Fruit fly (Drosophila melanogaster) whole organism, embryonic: ENCODE data around the gene Ir25a.

ENCODE experiments used
- CG10565 ChIP-seq: fragments of 200-800 bp; sonication (Bioruptor generic); optimal IDR thresholded peaks from 3 replicates; lab custom pipeline; 2016; ENCODE audit warnings: missing biosample characterization, mild to moderate bottlenecking, missing genetic modification characterization
- CG1233 ChIP-seq: fragments of 200-800 bp; sonication (Bioruptor generic); optimal IDR thresholded peaks from 4 replicates; lab custom pipeline; 2018; ENCODE audit warnings: missing biosample characterization, mild to moderate bottlenecking, missing genetic modification characterization
- CG12744 ChIP-seq: fragments of 200-800 bp; sonication (Bioruptor generic); optimal IDR thresholded peaks from 2 replicates; lab custom pipeline; 2016; ENCODE audit warnings: missing biosample characterization, missing genetic modification characterization
- CG16779 ChIP-seq: fragments of 200-800 bp; sonication (Bioruptor generic); IDR thresholded peaks from 2 replicates; pipeline ENCODE4 v1.3.6; 2022; ENCODE audit warnings: missing biosample characterization, missing genetic modification characterization
- CG2116 ChIP-seq: fragments of 200-800 bp; sonication (Bioruptor generic); optimal IDR thresholded peaks from 3 replicates; lab custom pipeline; 2018; ENCODE audit warnings: missing biosample characterization, mild to moderate bottlenecking, missing genetic modification characterization
- CG2712 ChIP-seq: fragments of 200-800 bp; optimal IDR thresholded peaks from 3 replicates; lab custom pipeline; 2019; ENCODE audit warnings: missing biosample characterization, mild to moderate bottlenecking, missing genetic modification characterization, moderate library complexity
- CG31441 ChIP-seq: fragments of 200-800 bp; sonication (Bioruptor generic); IDR thresholded peaks from 2 replicates; pipeline ENCODE4 v1.3.6; 2022; ENCODE audit warnings: missing biosample characterization, missing genetic modification characterization
- CG32772 ChIP-seq: fragments of 200-800 bp; sonication (Bioruptor generic); IDR thresholded peaks from 2 replicates; pipeline ENCODE4 v1.3.6; 2022; ENCODE audit warnings: missing biosample characterization, missing genetic modification characterization
- CG33557 ChIP-seq: fragments of 200-800 bp; sonication (Bioruptor generic); optimal IDR thresholded peaks from 2 replicates; lab custom pipeline; 2019; ENCODE audit warnings: missing biosample characterization, mild to moderate bottlenecking, missing genetic modification characterization, moderate library complexity
- CG5953 ChIP-seq: fragments of 200-800 bp; sonication (Bioruptor generic); IDR thresholded peaks from 2 replicates; pipeline ENCODE4 v1.3.6; 2022; ENCODE audit warnings: missing biosample characterization, missing genetic modification characterization
- CG6791 ChIP-seq: fragments of 200-800 bp; sonication (Bioruptor generic); IDR thresholded peaks from 3 replicates; pipeline ENCODE4 v1.3.6; 2022; ENCODE audit warnings: missing biosample characterization, missing genetic modification characterization; ENCODE audit not compliant: partially characterized antibody
- CG6813 ChIP-seq: fragments of 200-800 bp; sonication (Bioruptor generic); optimal IDR thresholded peaks from 2 replicates; lab custom pipeline; 2017; ENCODE audit warnings: missing biosample characterization, missing genetic modification characterization, mild to moderate bottlenecking, moderate library complexity, missing genetic modification reagents
- CG6854 ChIP-seq: fragments of 200-800 bp; sonication (Bioruptor generic); optimal IDR thresholded peaks from 3 replicates; lab custom pipeline; 2017; ENCODE audit warnings: missing biosample characterization, mild to moderate bottlenecking, missing genetic modification characterization
- D ChIP-seq, 2 experiments: fragments of 200-800 bp in 1 of 2; fragments of >200 bp in 1 of 2; sonication (Bioruptor generic) in 1 of 2; optimal IDR thresholded peaks; 2 replicates in 1 of 2; 3 replicates in 1 of 2; lab custom pipeline; 2017; ENCODE audit warnings: mild to moderate bottlenecking in 1 of 2, missing biosample characterization in 1 of 2, missing genetic modification characterization in 1 of 2, missing genetic modification reagents in 1 of 2
- Dll ChIP-seq: fragments of 200-800 bp; sonication (Bioruptor generic); IDR thresholded peaks from 4 replicates; pipeline ENCODE4 v1.3.6; 2022; ENCODE audit warnings: missing biosample characterization, missing genetic modification characterization; ENCODE audit not compliant: partially characterized antibody
- GATAe ChIP-seq: fragments of 200-800 bp; sonication (Bioruptor generic); conservative IDR thresholded peaks from 2 replicates; pipeline ENCODE4 v1.3.6; 2022; ENCODE audit warnings: missing biosample characterization, missing genetic modification characterization
- Myb ChIP-seq: fragments of 200-800 bp; sonication (Bioruptor generic); optimal IDR thresholded peaks from 2 replicates; lab custom pipeline; 2016; ENCODE audit warnings: missing biosample characterization, missing genetic modification characterization
- Pdp1 ChIP-seq, 2 experiments: fragments of 200-800 bp; sonication (Bioruptor generic); optimal IDR thresholded peaks; 3 replicates each; lab custom pipeline; 2016; ENCODE audit warnings: missing biosample characterization in 2 of 2, missing genetic modification characterization in 2 of 2, mild to moderate bottlenecking in 1 of 2, moderate library complexity in 1 of 2
- ap ChIP-seq: fragments of 200-800 bp; sonication (Bioruptor generic); IDR thresholded peaks from 2 replicates; pipeline ENCODE4 v1.3.6; 2022; ENCODE audit warnings: missing biosample characterization, missing genetic modification characterization
- bab2 ChIP-seq: fragments of 200-800 bp; sonication (Bioruptor generic); optimal IDR thresholded peaks from 2 replicates; lab custom pipeline; 2016; ENCODE audit warnings: missing biosample characterization, missing genetic modification characterization
- bowl ChIP-seq: fragments of 200-800 bp; sonication (Bioruptor generic); IDR thresholded peaks from 2 replicates; pipeline ENCODE4 v1.3.6; 2022; ENCODE audit warnings: missing biosample characterization, missing genetic modification characterization
- cas ChIP-seq: fragments of 200-800 bp; sonication (Bioruptor generic); IDR thresholded peaks from 2 replicates; pipeline ENCODE4 v1.3.6; 2022; ENCODE audit warnings: missing biosample characterization, missing genetic modification characterization
- caup ChIP-seq: fragments of 200-800 bp; sonication (Bioruptor generic); optimal IDR thresholded peaks from 3 replicates; lab custom pipeline; 2017; ENCODE audit warnings: missing biosample characterization, mild to moderate bottlenecking, missing genetic modification characterization, moderate library complexity; ENCODE audit not compliant: severe bottlenecking
- chm ChIP-seq: fragments of 200-800 bp; sonication (Bioruptor generic); IDR thresholded peaks from 2 replicates; pipeline ENCODE4 v1.3.6; 2022; ENCODE audit warnings: missing biosample characterization, missing genetic modification characterization
- dan ChIP-seq: fragments of 200-800 bp; sonication (Bioruptor generic); IDR thresholded peaks from 2 replicates; pipeline ENCODE4 v1.3.6; 2022; ENCODE audit warnings: missing biosample characterization, missing genetic modification characterization
- dpn ChIP-seq, 2 experiments: fragments of 200-800 bp; sonication (Bioruptor generic); optimal IDR thresholded peaks; 3 replicates each; lab custom pipeline; 2016; ENCODE audit warnings: missing biosample characterization in 2 of 2, missing genetic modification characterization in 2 of 2
- fd64A ChIP-seq: fragments of 200-800 bp; sonication (Bioruptor generic); optimal IDR thresholded peaks from 3 replicates; lab custom pipeline; 2018; ENCODE audit warnings: missing biosample characterization, mild to moderate bottlenecking, missing genetic modification characterization
- ftz-f1 ChIP-seq: fragments of 200-800 bp; sonication (Bioruptor generic); optimal IDR thresholded peaks from 2 replicates; lab custom pipeline; 2016; ENCODE audit warnings: missing biosample characterization, missing genetic modification characterization
- gce ChIP-seq: fragments of 200-800 bp; sonication (Bioruptor generic); IDR thresholded peaks from 3 replicates; pipeline ENCODE4 v1.3.6; 2022; ENCODE audit warnings: missing biosample characterization, missing genetic modification characterization
- grn ChIP-seq: fragments of 200-800 bp; sonication (Bioruptor generic); optimal IDR thresholded peaks from 3 replicates; lab custom pipeline; 2017; ENCODE audit warnings: missing biosample characterization, missing genetic modification characterization
- gsb ChIP-seq: fragments of 200-800 bp; sonication (Bioruptor generic); IDR thresholded peaks from 2 replicates; pipeline ENCODE4 v1.3.6; 2022; ENCODE audit warnings: missing biosample characterization, missing genetic modification characterization
- h ChIP-seq: fragments of >200 bp; optimal IDR thresholded peaks from 2 replicates; lab custom pipeline; 2017
- hb ChIP-seq: fragments of 200-800 bp; sonication (Bioruptor generic); IDR thresholded peaks from 3 replicates; pipeline ENCODE4 v1.3.6; 2022; ENCODE audit warnings: missing biosample characterization, missing genetic modification characterization; ENCODE audit not compliant: partially characterized antibody
- hth ChIP-seq: fragments of >200 bp; optimal IDR thresholded peaks from 2 replicates; lab custom pipeline; 2017; ENCODE audit warnings: inconsistent platforms
- kah ChIP-seq: fragments of 200-800 bp; sonication (Bioruptor generic); optimal IDR thresholded peaks from 2 replicates; lab custom pipeline; 2018; ENCODE audit warnings: missing biosample characterization, mild to moderate bottlenecking, missing genetic modification characterization
- lab ChIP-seq: fragments of 200-800 bp; sonication (Bioruptor generic); optimal IDR thresholded peaks from 3 replicates; lab custom pipeline; 2017; ENCODE audit warnings: missing biosample characterization, missing genetic modification characterization, mild to moderate bottlenecking, moderate library complexity, missing genetic modification reagents
- lbe ChIP-seq: fragments of 200-800 bp; sonication (Bioruptor generic); optimal IDR thresholded peaks from 2 replicates; lab custom pipeline; 2016; ENCODE audit warnings: missing biosample characterization, mild to moderate bottlenecking, missing genetic modification characterization
- mld ChIP-seq: fragments of 200-800 bp; sonication (Bioruptor generic); IDR thresholded peaks from 3 replicates; pipeline ENCODE4 v1.3.6; 2022; ENCODE audit warnings: missing biosample characterization, missing genetic modification characterization; ENCODE audit not compliant: partially characterized antibody
- nerfin-1 ChIP-seq: fragments of 200-800 bp; sonication (Bioruptor generic); optimal IDR thresholded peaks from 3 replicates; lab custom pipeline; 2019; ENCODE audit warnings: missing biosample characterization, mild to moderate bottlenecking, missing genetic modification characterization, moderate library complexity
- pfk ChIP-seq: fragments of 200-800 bp; sonication (Bioruptor generic); optimal IDR thresholded peaks from 2 replicates; lab custom pipeline; 2018; ENCODE audit warnings: missing biosample characterization, mild to moderate bottlenecking, missing genetic modification characterization, moderate library complexity
- prd ChIP-seq, 3 experiments: fragments of >200 bp in 2 of 3; fragments of 200-800 bp in 1 of 3; sonication (Bioruptor generic) in 1 of 3; optimal IDR thresholded peaks in 2 of 3; IDR thresholded peaks in 1 of 3; 2 replicates in 2 of 3; 3 replicates in 1 of 3; pipeline versions ENCODE4 v1.3.6 to Lab custom; 2017 to 2022; ENCODE audit warnings: missing biosample characterization in 1 of 3, missing genetic modification characterization in 1 of 3
- sd ChIP-seq: fragments of 200-800 bp; sonication (Bioruptor generic); optimal IDR thresholded peaks from 3 replicates; lab custom pipeline; 2018; ENCODE audit warnings: missing biosample characterization, mild to moderate bottlenecking, missing genetic modification characterization, moderate library complexity
- sens ChIP-seq: fragments of 200-800 bp; sonication (Bioruptor generic); peaks from one replicate; lab custom pipeline; 2016; ENCODE audit warnings: missing biosample characterization, missing genetic modification characterization
- stc ChIP-seq: fragments of 200-800 bp; sonication (Bioruptor generic); IDR thresholded peaks from 2 replicates; pipeline ENCODE4 v1.3.6; 2022; ENCODE audit warnings: missing biosample characterization, missing genetic modification characterization
- tio ChIP-seq: fragments of 200-800 bp; sonication (Bioruptor generic); optimal IDR thresholded peaks from 2 replicates; lab custom pipeline; 2017; ENCODE audit warnings: missing biosample characterization, missing genetic modification characterization, inconsistent platforms
- trem ChIP-seq: fragments of 200-800 bp; optimal IDR thresholded peaks from 3 replicates; lab custom pipeline; 2019; ENCODE audit warnings: missing biosample characterization, mild to moderate bottlenecking, missing genetic modification characterization, moderate library complexity
- tx ChIP-seq: fragments of 200-800 bp; sonication (Bioruptor generic); optimal IDR thresholded peaks from 2 replicates; lab custom pipeline; 2016; ENCODE audit warnings: missing biosample characterization, missing genetic modification characterization
- wek ChIP-seq: fragments of 200-800 bp; sonication (Bioruptor generic); optimal IDR thresholded peaks from 3 replicates; lab custom pipeline; 2018; ENCODE audit warnings: missing biosample characterization, mild to moderate bottlenecking, missing genetic modification characterization, moderate library complexity

The Ir25a gene

dm6 chr2L:4838494-4839320, 3.6 kb upstream of the Ir25a start (continued):
- TF ChIP-seq sd (no peak), grn (GFP tag; lab: Kevin White, UChicago) (no peak), GATAe (GFP tag; lab: Robert Waterston, UW) (no peak), cas (GFP tag; lab: Robert Waterston, UW) (no peak), CG10565 (no peak), Myb (no peak), CG2116 (GFP tag; lab: Kevin White, UChicago) (no peak), sens (GFP tag; lab: Kevin White, UChicago) (peak; percentile 94), bowl (GFP tag; lab: Robert Waterston, UW) (peak; percentile 5; the same call in 1 of the 2 replicates), pfk (peak; percentile 47), kah (GFP tag; lab: Kevin White, UChicago) (peak; percentile 36), CG16779 (GFP tag; lab: Robert Waterston, UW) (no peak), dpn (GFP tag; optimal IDR thresholded peaks at IDR 0.05; lab: Kevin White, UChicago) (no peak), ap (GFP tag; lab: Robert Waterston, UW) (peak; percentile 35; the same call in 1 of the 2 replicates), CG6791 (GFP tag; lab: Robert Waterston, UW) (no peak), CG31441 (GFP tag; lab: Robert Waterston, UW) (no peak; the same call in 1 of the 2 replicates), stc (GFP tag; lab: Robert Waterston, UW) (peak; percentile 31; the same call in 1 of the 2 replicates), lab (GFP tag; lab: Kevin White, UChicago) (peak; percentile 79), h (no peak), hth (lab: Kevin White, UChicago) (no peak), hb (no peak), CG6854 (no peak), CG12744 (GFP tag; lab: Kevin White, UChicago) (no peak), bab2 (GFP tag; lab: Kevin White, UChicago) (peak; percentile 43), D (optimal IDR thresholded peaks at IDR 0.05; lab: Kevin White, UChicago) (no peak), D (GFP tag; optimal IDR thresholded peaks at IDR 0.05; lab: Kevin White, UChicago) (peak; percentile 49), fd64A (peak; percentile 92), CG6813 (GFP tag; lab: Kevin White, UChicago) (peak; percentile 71), CG32772 (GFP tag; lab: Robert Waterston, UW) (peak; percentile 34; the same call in 1 of the 2 replicates), gce (GFP tag; lab: Robert Waterston, UW) (no peak), trem (tag; lab: Kevin White, UChicago) (no peak), CG2712 (tag; lab: Kevin White, UChicago) (no peak), nerfin-1 (tag; lab: Kevin White, UChicago) (peak; percentile 60), Pdp1 (GFP tag; optimal IDR thresholded peaks at IDR 0.05; lab: Kevin White, UChicago) (peak in 1 of 2 experiments; percentile 4), gsb (no peak), CG33557 (peak; percentile 44), caup (GFP tag; lab: Kevin White, UChicago) (no peak), wek (GFP tag; lab: Kevin White, UChicago) (peak; percentile 63), prd (optimal IDR thresholded peaks at IDR 0.05; lab: Kevin White, UChicago) (no peak), prd (GFP tag; IDR thresholded peaks at IDR 0.05; lab: Robert Waterston, UW) (no peak), CG1233 (GFP tag; lab: Kevin White, UChicago) (peak; percentile 78), Dll (GFP tag; lab: Robert Waterston, UW) (no peak), tx (no peak), CG5953 (GFP tag; lab: Robert Waterston, UW) (peak; percentile 43; the same call in 1 of the 2 replicates), chm (GFP tag; lab: Robert Waterston, UW) (no peak), tio (no peak), dan (GFP tag; lab: Robert Waterston, UW) (no peak), lbe (GFP tag; lab: Kevin White, UChicago) (no peak), mld (GFP tag; lab: Robert Waterston, UW) (no peak), ftz-f1 (no peak)
